Fruit fly (Drosophila melanogaster) whole organism, wandering third instar larva: Measurements from ENCODE around the gene CG32459.

ENCODE experiments used
- Abd-B ChIP-seq: fragments of >200 bp; optimal IDR thresholded peaks from 2 replicates; lab custom pipeline; 2017; ENCODE audit warnings: missing biosample characterization, missing genetic modification characterization
- CG9705 ChIP-seq: fragments of 200-800 bp; sonication (Bioruptor generic); optimal IDR thresholded peaks from 2 replicates; lab custom pipeline; 2018; ENCODE audit warnings: missing biosample characterization, mild to moderate bottlenecking, missing genetic modification characterization
- CrebA ChIP-seq: fragments of 200-800 bp; sonication (Bioruptor generic); optimal IDR thresholded peaks from 2 replicates; lab custom pipeline; 2016; ENCODE audit warnings: missing biosample characterization, mild to moderate bottlenecking, missing genetic modification characterization, borderline replicate concordance
- Dfd ChIP-seq: fragments of >200 bp; optimal IDR thresholded peaks from 2 replicates; lab custom pipeline; 2017; ENCODE audit warnings: missing biosample characterization, missing genetic modification characterization
- Dif ChIP-seq: fragments of 200-275, 200-300 bp; sonication (Bioruptor generic); optimal IDR thresholded peaks from 2 replicates; lab custom pipeline; 2018; ENCODE audit warnings: missing biosample characterization, missing genetic modification characterization; ENCODE audit not compliant: partially characterized antibody
- GATAd ChIP-seq: sonication (Bioruptor generic); optimal IDR thresholded peaks from 2 replicates; lab custom pipeline; 2016; ENCODE audit warnings: missing biosample characterization, missing genetic modification characterization
- HLH106 ChIP-seq: fragments of 200-800 bp; optimal IDR thresholded peaks from 3 replicates; lab custom pipeline; 2019; ENCODE audit warnings: missing biosample characterization, mild to moderate bottlenecking, missing genetic modification characterization, moderate library complexity
- Hnf4 ChIP-seq: fragments of 200-800 bp; sonication (Bioruptor generic); optimal IDR thresholded peaks from 2 replicates; lab custom pipeline; 2016; ENCODE audit warnings: missing biosample characterization, mild to moderate bottlenecking, missing genetic modification characterization
- Hr78 ChIP-seq: fragments of >200 bp; optimal IDR thresholded peaks from 2 replicates; lab custom pipeline; 2017; ENCODE audit warnings: missing biosample characterization, missing genetic modification characterization
- Hr83 ChIP-seq: fragments of 200-300 bp; sonication (Bioruptor generic); optimal IDR thresholded peaks from 2 replicates; lab custom pipeline; 2016; ENCODE audit warnings: missing biosample characterization, mild to moderate bottlenecking, missing genetic modification characterization, moderate library complexity; ENCODE audit not compliant: poor library complexity, severe bottlenecking
- Jra ChIP-seq: sonication (Bioruptor generic); optimal IDR thresholded peaks from 2 replicates; lab custom pipeline; 2016; ENCODE audit warnings: missing biosample characterization, missing genetic modification characterization
- Mio ChIP-seq: sonication (Bioruptor generic); optimal IDR thresholded peaks from 2 replicates; lab custom pipeline; 2016; ENCODE audit warnings: missing biosample characterization, missing genetic modification characterization
- Myc ChIP-seq: fragments of >200 bp; optimal IDR thresholded peaks from 2 replicates; lab custom pipeline; 2017
- N ChIP-seq: fragments of >200 bp; optimal IDR thresholded peaks from 2 replicates; lab custom pipeline; 2018; ENCODE audit warnings: missing biosample characterization, missing external identifiers, missing genetic modification characterization
- OdsH ChIP-seq: fragments of 200-800 bp; sonication (Bioruptor generic); optimal IDR thresholded peaks from 2 replicates; lab custom pipeline; 2016; ENCODE audit warnings: missing biosample characterization, mild to moderate bottlenecking, missing genetic modification characterization
- Rel ChIP-seq, 2 experiments: fragments of 200-800 bp; sonication (Bioruptor generic) in 1 of 2; optimal IDR thresholded peaks; 2 replicates in 1 of 2; 3 replicates in 1 of 2; lab custom pipeline; 2016 to 2019; ENCODE audit warnings: mild to moderate bottlenecking in 2 of 2, missing biosample characterization in 2 of 2, missing genetic modification characterization in 2 of 2, moderate library complexity in 1 of 2
- Sp1 ChIP-seq: fragments of 200-800 bp; sonication (Bioruptor generic); optimal IDR thresholded peaks from 3 replicates; lab custom pipeline; 2019; ENCODE audit warnings: missing biosample characterization, mild to moderate bottlenecking, missing genetic modification characterization, moderate library complexity
- Vsx2 ChIP-seq: fragments of 200-300, 225-300 bp; sonication (Bioruptor generic); optimal IDR thresholded peaks from 2 replicates; lab custom pipeline; 2018; ENCODE audit warnings: missing biosample characterization, missing genetic modification characterization; ENCODE audit not compliant: partially characterized antibody
- br ChIP-seq: fragments of 200-800 bp; sonication (Bioruptor generic); optimal IDR thresholded peaks from 2 replicates; lab custom pipeline; 2016; ENCODE audit warnings: missing biosample characterization, missing genetic modification characterization
- brk ChIP-seq: fragments of 200-800 bp; sonication (Bioruptor generic); optimal IDR thresholded peaks from 2 replicates; lab custom pipeline; 2016; ENCODE audit warnings: missing biosample characterization, mild to moderate bottlenecking, missing genetic modification characterization
- dl ChIP-seq, 2 experiments: fragments of 175-275, 200-275 bp in 1 of 2; fragments of 200-275 bp in 1 of 2; sonication (Bioruptor generic); optimal IDR thresholded peaks; lab custom pipeline; 2018; ENCODE audit warnings: mild to moderate bottlenecking in 2 of 2, missing biosample characterization in 2 of 2, missing genetic modification characterization in 2 of 2, moderate library complexity in 2 of 2; ENCODE audit not compliant: partially characterized antibody in 2 of 2, insufficient read depth in 1 of 2
- dmrt93B ChIP-seq: fragments of 200-800 bp; sonication (Bioruptor generic); optimal IDR thresholded peaks from 2 replicates; lab custom pipeline; 2018; ENCODE audit warnings: missing biosample characterization, mild to moderate bottlenecking, missing genetic modification characterization
- dsf ChIP-seq: sonication (Bioruptor generic); optimal IDR thresholded peaks from 2 replicates; lab custom pipeline; 2016; ENCODE audit warnings: missing biosample characterization, missing genetic modification characterization, borderline replicate concordance
- ey ChIP-seq: fragments of 200-800 bp; sonication (Bioruptor generic); optimal IDR thresholded peaks from 2 replicates; lab custom pipeline; 2016; ENCODE audit warnings: missing biosample characterization, missing genetic modification characterization
- foxo ChIP-seq, 2 experiments: fragments of 200-800 bp; sonication (Bioruptor generic); optimal IDR thresholded peaks; 2 replicates in 1 of 2; 3 replicates in 1 of 2; lab custom pipeline; 2016 to 2017; ENCODE audit warnings: missing biosample characterization in 2 of 2, missing genetic modification characterization in 2 of 2
- fru ChIP-seq: fragments of 200-800 bp; sonication (Bioruptor generic); optimal IDR thresholded peaks from 3 replicates; lab custom pipeline; 2016; ENCODE audit warnings: missing biosample characterization, mild to moderate bottlenecking, missing genetic modification characterization
- h ChIP-seq: fragments of 200-800 bp; sonication (Bioruptor generic); optimal IDR thresholded peaks from 3 replicates; lab custom pipeline; 2016; ENCODE audit warnings: missing biosample characterization, mild to moderate bottlenecking, missing genetic modification characterization
- jim ChIP-seq: fragments of 175-275, 200-325 bp; sonication (Bioruptor generic); optimal IDR thresholded peaks from 2 replicates; lab custom pipeline; 2016; ENCODE audit warnings: missing biosample characterization, mild to moderate bottlenecking, missing genetic modification characterization
- pan ChIP-seq: fragments of >200 bp; optimal IDR thresholded peaks from 2 replicates; lab custom pipeline; 2017
- psq ChIP-seq: fragments of 200-800 bp; sonication (Bioruptor generic); optimal IDR thresholded peaks from 3 replicates; lab custom pipeline; 2017; ENCODE audit warnings: missing biosample characterization, mild to moderate bottlenecking, missing genetic modification characterization, moderate library complexity
- rgr ChIP-seq: fragments of 200-800 bp; sonication (Bioruptor generic); optimal IDR thresholded peaks from 3 replicates; lab custom pipeline; 2016; ENCODE audit warnings: missing biosample characterization, mild to moderate bottlenecking, missing genetic modification characterization
- sage ChIP-seq: fragments of 200-800 bp; sonication (Bioruptor generic); optimal IDR thresholded peaks from 2 replicates; lab custom pipeline; 2016; ENCODE audit warnings: missing biosample characterization, mild to moderate bottlenecking, missing genetic modification characterization
- sv ChIP-seq: fragments of 200-800 bp; sonication (Bioruptor generic); optimal IDR thresholded peaks from 3 replicates; lab custom pipeline; 2016; ENCODE audit warnings: missing biosample characterization, missing genetic modification characterization
- tai ChIP-seq: sonication (Bioruptor generic); optimal IDR thresholded peaks from 2 replicates; lab custom pipeline; 2016; ENCODE audit warnings: missing biosample characterization, missing genetic modification characterization
- usp ChIP-seq: fragments of >200 bp; optimal IDR thresholded peaks from 2 replicates; lab custom pipeline; 2017; ENCODE audit warnings: missing biosample characterization, missing genetic modification characterization

CG32459 gene

DNA sequence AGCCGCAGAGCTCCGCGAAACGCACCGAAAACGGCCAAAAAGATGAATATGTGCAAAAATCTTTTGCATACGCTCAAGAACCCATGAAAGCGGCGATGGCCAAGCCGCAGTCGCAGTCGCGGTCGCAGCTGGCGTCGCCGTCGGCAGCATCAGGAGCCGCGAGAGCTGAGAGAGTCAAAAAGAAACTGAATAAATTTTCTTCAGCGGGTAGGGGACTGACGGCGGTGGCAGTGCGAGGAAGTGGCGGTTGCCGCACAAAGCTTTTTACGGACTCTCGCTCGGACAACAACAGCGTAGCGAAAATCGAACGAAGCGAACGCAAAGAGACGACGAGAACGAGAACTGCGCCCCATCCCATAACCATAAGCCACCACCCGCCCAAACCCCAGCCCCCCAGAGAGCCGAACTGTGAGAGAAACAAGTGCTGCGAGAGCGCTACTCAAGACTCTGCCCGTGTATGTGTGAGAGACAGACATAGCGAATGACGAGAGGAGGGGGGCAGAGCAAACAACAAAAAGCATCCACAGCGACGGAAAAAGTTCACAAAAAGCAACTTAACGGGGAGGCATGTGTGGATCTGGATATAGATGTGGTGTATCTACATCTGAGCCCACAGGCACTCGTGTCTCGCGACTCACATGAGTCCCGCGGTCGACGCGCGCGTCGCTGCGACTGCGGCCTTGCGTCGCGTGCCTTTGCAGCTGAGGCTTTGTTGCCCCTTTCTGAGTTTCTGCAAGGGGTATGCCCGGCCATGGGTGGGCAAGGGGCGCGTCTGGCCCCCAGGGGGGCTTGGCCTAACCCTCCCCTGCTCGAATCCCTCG is 20.5 kb downstream of the CG32459 start, which contains the start of gene jim (continued):
- peak; percentile 98 for TF ChIP-seq Dfd (GFP tag; lab: Kevin White, UChicago)
- peak; percentile 71 for TF ChIP-seq CrebA
- TF ChIP-seq psq (GFP tag; lab: Kevin White, UChicago), result peak; percentile 95
- TF ChIP-seq Hr78, result no peak
- no peak for TF ChIP-seq sv (GFP tag; lab: Kevin White, UChicago)
- TF ChIP-seq br, result peak; percentile 48
- TF ChIP-seq tai, result no peak
- peak; percentile 58 for TF ChIP-seq OdsH (GFP tag; lab: Kevin White, UChicago)
- TF ChIP-seq Rel (GFP tag; optimal IDR thresholded peaks at IDR 0.05; lab: Kevin White, UChicago), result peak; percentile 68
- TF ChIP-seq Rel (tag; optimal IDR thresholded peaks at IDR 0.05; lab: Kevin White, UChicago), result peak; percentile 56
- peak in 1 of 2 experiments; percentile 59 for TF ChIP-seq foxo (GFP tag; optimal IDR thresholded peaks at IDR 0.05; lab: Kevin White, UChicago)
- TF ChIP-seq jim, result peak; percentile 97

DNA sequence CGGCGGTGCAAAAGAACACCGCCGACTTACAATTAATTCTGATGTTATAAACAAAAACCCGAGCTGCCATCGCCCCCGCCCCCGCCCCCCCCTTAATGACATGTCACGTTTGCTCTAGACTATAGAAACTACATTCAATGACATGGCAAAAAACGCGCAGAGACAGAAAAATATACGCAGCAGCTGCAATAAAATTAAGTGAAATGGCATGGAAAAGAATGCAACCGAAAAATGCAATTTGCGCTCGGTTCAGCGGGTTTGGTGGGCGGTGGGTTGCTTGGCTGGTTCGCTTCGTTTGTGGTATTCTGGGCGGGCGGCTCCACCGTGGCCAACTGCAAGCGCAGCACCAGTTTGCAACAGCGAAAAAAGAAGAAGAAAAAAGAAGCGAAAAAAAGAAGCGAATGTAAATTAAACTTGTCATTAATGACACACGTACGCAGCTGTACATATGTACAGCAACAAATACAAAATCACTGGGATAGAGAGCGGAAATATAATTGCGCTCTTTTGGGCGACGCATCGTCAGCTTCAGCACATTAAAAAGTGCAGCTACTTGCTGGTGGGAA is 25.6 kb downstream of the CG32459 start:
- TF ChIP-seq Dfd (GFP tag; lab: Kevin White, UChicago) (peak; percentile 84), Hr83 (GFP tag; lab: Kevin White, UChicago) (no peak)

DNA sequence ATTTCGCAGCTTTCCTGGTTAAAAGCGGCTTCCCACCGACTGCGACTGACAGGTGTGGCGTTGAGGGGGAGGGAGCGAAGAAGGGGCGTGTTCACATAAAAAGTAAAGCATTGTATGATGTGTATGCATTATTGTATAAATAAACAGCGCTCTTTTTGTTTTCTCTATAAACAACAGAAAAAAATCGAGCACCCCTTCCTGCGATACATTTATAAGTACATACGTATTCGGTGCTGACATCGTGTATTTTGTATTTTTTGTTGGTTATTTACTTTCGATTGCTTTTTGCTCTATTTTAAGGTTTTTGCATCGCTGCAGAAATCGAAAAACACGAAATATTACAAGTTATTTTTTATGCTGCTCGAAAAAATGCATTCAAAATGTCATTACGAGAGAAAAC is 29.6 kb downstream of the CG32459 start:
- TF ChIP-seq h (GFP tag; lab: Kevin White, UChicago) (peak; percentile 27), GATAd (GFP tag; lab: Kevin White, UChicago) (no peak), jim (peak; percentile 76), dsf (GFP tag; lab: Kevin White, UChicago) (no peak), Sp1 (no peak), Hnf4 (GFP tag; lab: Kevin White, UChicago) (peak; percentile 8), Hr83 (GFP tag; lab: Kevin White, UChicago) (peak; percentile 67), sage (GFP tag; lab: Kevin White, UChicago) (no peak), usp (GFP tag; lab: Kevin White, UChicago) (no peak), Jra (GFP tag; lab: Kevin White, UChicago) (no peak), br (no peak), Dif (GFP tag; lab: Kevin White, UChicago) (no peak), psq (GFP tag; lab: Kevin White, UChicago) (no peak), ey (GFP tag; lab: Kevin White, UChicago) (no peak), rgr (GFP tag; lab: Kevin White, UChicago) (peak; percentile 49), Mio (GFP tag; lab: Kevin White, UChicago) (no peak), sv (GFP tag; lab: Kevin White, UChicago) (no peak), fru (peak; percentile 15)
- TF ChIP-seq, all 38 proteins: peak for 6

DNA sequence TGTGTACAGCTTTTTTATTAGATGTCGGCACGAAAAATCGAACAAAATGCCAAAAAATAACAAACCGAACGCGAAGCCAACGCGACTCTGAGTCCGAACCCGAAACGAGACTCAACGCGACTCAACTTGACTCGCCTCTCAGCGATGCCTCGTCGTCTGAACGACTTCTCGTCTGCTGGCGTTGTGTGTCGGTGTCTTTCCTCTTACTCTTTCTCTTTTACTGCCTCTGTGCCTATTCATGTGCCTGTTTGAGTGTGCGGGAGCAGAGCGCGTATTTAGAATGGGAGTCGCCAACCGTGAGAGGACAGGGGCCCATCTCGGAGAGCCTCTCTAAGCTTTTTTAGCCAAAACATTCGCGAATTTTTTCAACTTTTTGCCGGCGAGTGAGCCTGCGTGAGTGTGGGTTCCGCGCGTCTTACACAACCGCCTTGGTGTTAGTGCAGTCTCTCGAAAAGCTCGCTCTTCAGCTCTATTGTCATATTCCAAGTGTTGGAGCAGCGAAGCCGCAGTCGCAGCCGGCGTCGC is 31.1 kb downstream of the CG32459 start:
- peak; percentile 96 for TF ChIP-seq Rel (GFP tag; optimal IDR thresholded peaks at IDR 0.05; lab: Kevin White, UChicago)
- peak; percentile 41 for TF ChIP-seq Rel (tag; optimal IDR thresholded peaks at IDR 0.05; lab: Kevin White, UChicago)
- TF ChIP-seq HLH106 (tag; lab: Kevin White, UChicago), result peak; percentile 28
- peak; percentile 50 for TF ChIP-seq tai
- peak; percentile 75 for TF ChIP-seq Hr83 (GFP tag; lab: Kevin White, UChicago)
- no peak for TF ChIP-seq Myc
- TF ChIP-seq Sp1, result peak; percentile 69
- peak; percentile 96 for TF ChIP-seq CrebA
- TF ChIP-seq Dif (GFP tag; lab: Kevin White, UChicago), result peak; percentile 99
- TF ChIP-seq psq (GFP tag; lab: Kevin White, UChicago), result peak; percentile 80
- no peak for TF ChIP-seq ey (GFP tag; lab: Kevin White, UChicago)
- peak; percentile 76 for TF ChIP-seq Jra (GFP tag; lab: Kevin White, UChicago)
- peak; percentile 43 for TF ChIP-seq br
- peak; percentile 95 for TF ChIP-seq jim
- TF ChIP-seq dsf (GFP tag; lab: Kevin White, UChicago), result no peak
- no peak for TF ChIP-seq Dfd (GFP tag; lab: Kevin White, UChicago)
- peak; percentile 95 for TF ChIP-seq Vsx2
- TF ChIP-seq pan (lab: Kevin White, UChicago), result no peak
- peak; percentile 67 for TF ChIP-seq N
- no peak for TF ChIP-seq CG9705
- TF ChIP-seq dl (GFP tag; optimal IDR thresholded peaks at IDR 0.05; lab: Kevin White, UChicago; ENCODE audit: insufficient read depth in 1 of 2, partially characterized antibody in 2 of 2), result peak; percentile 88 to 98
- TF ChIP-seq OdsH (GFP tag; lab: Kevin White, UChicago), result peak; percentile 51
- peak; percentile 76 for TF ChIP-seq h (GFP tag; lab: Kevin White, UChicago)
- peak; percentile 37 to 52 for TF ChIP-seq foxo (GFP tag; optimal IDR thresholded peaks at IDR 0.05; lab: Kevin White, UChicago)
- TF ChIP-seq Hnf4 (GFP tag; lab: Kevin White, UChicago), result peak; percentile 72
- TF ChIP-seq rgr (GFP tag; lab: Kevin White, UChicago), result peak; percentile 47
- peak; percentile 36 for TF ChIP-seq sage (GFP tag; lab: Kevin White, UChicago)
- peak; percentile 81 for TF ChIP-seq brk (GFP tag; lab: Kevin White, UChicago)
- no peak for TF ChIP-seq dmrt93B
- peak; percentile 58 for TF ChIP-seq fru
- no peak for TF ChIP-seq Hr78
- no peak for TF ChIP-seq GATAd (GFP tag; lab: Kevin White, UChicago)
- no peak for TF ChIP-seq Abd-B
- no peak for TF ChIP-seq usp (GFP tag; lab: Kevin White, UChicago)
